Fruit fly (Drosophila melanogaster) whole organism, embryonic: ENCODE results near the gene COX5B.

Experiments
- BEAF-32 ChIP-seq: fragments of 200-800 bp; sonication (Bioruptor generic); optimal IDR thresholded peaks from 3 replicates; lab custom pipeline; 2017; ENCODE audit warnings: missing biosample characterization, missing genetic modification characterization, mild to moderate bottlenecking, moderate library complexity, missing genetic modification reagents
- CG16779 ChIP-seq: fragments of 200-800 bp; sonication (Bioruptor generic); IDR thresholded peaks from 2 replicates; pipeline ENCODE4 v1.3.6; 2022; ENCODE audit warnings: missing biosample characterization, missing genetic modification characterization
- D ChIP-seq, 2 experiments: fragments of 200-800 bp in 1 of 2; fragments of >200 bp in 1 of 2; sonication (Bioruptor generic) in 1 of 2; optimal IDR thresholded peaks; 2 replicates in 1 of 2; 3 replicates in 1 of 2; lab custom pipeline; 2017; ENCODE audit warnings: mild to moderate bottlenecking in 1 of 2, missing biosample characterization in 1 of 2, missing genetic modification characterization in 1 of 2, missing genetic modification reagents in 1 of 2
- Deaf1 ChIP-seq: fragments of 200-800 bp; optimal IDR thresholded peaks from 3 replicates; lab custom pipeline; 2019; ENCODE audit warnings: missing biosample characterization, mild to moderate bottlenecking, missing genetic modification characterization, moderate library complexity
- Nf-YA ChIP-seq: fragments of 200-800 bp; sonication (Bioruptor generic); IDR thresholded peaks from 2 replicates; pipeline ENCODE4 v1.3.6; 2022; ENCODE audit warnings: missing biosample characterization, missing genetic modification characterization
- Tbp ChIP-seq: fragments of >200 bp; optimal IDR thresholded peaks from 2 replicates; lab custom pipeline; 2018; ENCODE audit warnings: missing biosample characterization, missing genetic modification characterization
- lov ChIP-seq, 2 experiments: fragments of 200-800 bp in 1 of 2; fragments of >200 bp in 1 of 2; sonication (Bioruptor generic) in 1 of 2; IDR thresholded peaks in 1 of 2; optimal IDR thresholded peaks in 1 of 2; 2 replicates in 1 of 2; 3 replicates in 1 of 2; pipeline versions ENCODE4 v1.3.6 to Lab custom; 2017 to 2022; ENCODE audit warnings: missing biosample characterization in 1 of 2, missing genetic modification characterization in 1 of 2

dm6 chr2L:6566020-6566687 is 8.6 kb downstream of the COX5B start, which contains the start of gene CG13766:
- no peak for TF ChIP-seq lov (optimal IDR thresholded peaks at IDR 0.05; lab: Kevin White, UChicago)
- no peak for TF ChIP-seq lov (GFP tag; IDR thresholded peaks at IDR 0.05; lab: Robert Waterston, UW)
- TF ChIP-seq CG16779 = no peak
- TF ChIP-seq D (optimal IDR thresholded peaks at IDR 0.05; lab: Kevin White, UChicago) = no peak
- no peak for TF ChIP-seq D (GFP tag; optimal IDR thresholded peaks at IDR 0.05; lab: Kevin White, UChicago)
- peak; percentile 18 for TF ChIP-seq BEAF-32 (GFP tag; lab: Kevin White, UChicago)
- TF ChIP-seq Deaf1 (tag; lab: Kevin White, UChicago) = no peak
- TF ChIP-seq Tbp (GFP tag; lab: Kevin White, UChicago) = no peak
- no peak for TF ChIP-seq Nf-YA (GFP tag; lab: Robert Waterston, UW)
